Fruit fly (Drosophila melanogaster): Measurements from ENCODE around the gene rb.

Gene rb

dm6 chrX:4553999-4554398, 13.6 kb upstream of the rb start, which contains the start of gene CG11444:
TSS of gene CG11444 (minus strand) at chrX:4554398.
- no peak for TF ChIP-seq usp (GFP tag; optimal IDR thresholded peaks at IDR 0.05)
- no peak for TF ChIP-seq EcR (GFP tag; optimal IDR thresholded peaks at IDR 0.05)
- no peak for TF ChIP-seq CG8478 (optimal IDR thresholded peaks at IDR 0.05)
- no peak for TF ChIP-seq psq (optimal IDR thresholded peaks at IDR 0.05)
- TF ChIP-seq pan (optimal IDR thresholded peaks at IDR 0.05), result no peak
- no peak for TF ChIP-seq Dll (optimal IDR thresholded peaks at IDR 0.05)

- no peak for TF ChIP-seq usp (GFP tag; optimal IDR thresholded peaks at IDR 0.05)
- no peak for TF ChIP-seq psq (optimal IDR thresholded peaks at IDR 0.05)
- TF ChIP-seq pan (optimal IDR thresholded peaks at IDR 0.05), result no peak
- no peak for TF ChIP-seq EcR (GFP tag; optimal IDR thresholded peaks at IDR 0.05)
- TF ChIP-seq CG8478 (optimal IDR thresholded peaks at IDR 0.05), result no peak
- TF ChIP-seq Dll (optimal IDR thresholded peaks at IDR 0.05), result no peak
These were observed 11.3 kb upstream of the rb start, which contains the start of the genes CG11436 and CG3527 for dm6 chrX:4551717-4552116. TSS of gene CG11436 (minus strand) at chrX:4551878. TSS of gene CG3527 (plus strand) at chrX:4551973.

dm6 chrX:4548611-4549120, 8.2 kb upstream of the rb start, which contains the start of the genes Usf and CG15912:
TSS of gene Usf (minus strand) at chrX:4548794.
TSS of gene CG15912 (plus strand) at chrX:4549070.
- TF ChIP-seq pan (optimal IDR thresholded peaks at IDR 0.05) (no peak), Dll (optimal IDR thresholded peaks at IDR 0.05) (no peak), EcR (GFP tag; optimal IDR thresholded peaks at IDR 0.05) (no peak), usp (GFP tag; optimal IDR thresholded peaks at IDR 0.05) (no peak), psq (optimal IDR thresholded peaks at IDR 0.05) (no peak), CG8478 (optimal IDR thresholded peaks at IDR 0.05) (no peak)

dm6 chrX:4542353-4542752, 1.9 kb upstream of the rb start, which contains the start of gene CG3568:
TSS of gene CG3568 (plus strand) at chrX:4542630.
- TF ChIP-seq pan (optimal IDR thresholded peaks at IDR 0.05), result no peak
- TF ChIP-seq Dll (optimal IDR thresholded peaks at IDR 0.05), result no peak
- no peak for TF ChIP-seq CG8478 (optimal IDR thresholded peaks at IDR 0.05)
- no peak for TF ChIP-seq EcR (GFP tag; optimal IDR thresholded peaks at IDR 0.05)

- TF ChIP-seq Dll (optimal IDR thresholded peaks at IDR 0.05), result no peak
- no peak for TF ChIP-seq pan (optimal IDR thresholded peaks at IDR 0.05)
- TF ChIP-seq CG8478 (optimal IDR thresholded peaks at IDR 0.05), result no peak
These were observed 6.4 kb downstream of the rb start for dm6 chrX:4534002-4534401.

dm6 chrX:4529909-4530308, 10.5 kb downstream of the rb start, which contains the start of gene CG3556:
TSS of gene CG3556 (plus strand) at chrX:4530231.
- TF ChIP-seq CG8478 (optimal IDR thresholded peaks at IDR 0.05) (no peak), Dll (optimal IDR thresholded peaks at IDR 0.05) (no peak), usp (GFP tag; optimal IDR thresholded peaks at IDR 0.05) (no peak), psq (optimal IDR thresholded peaks at IDR 0.05) (no peak), pan (optimal IDR thresholded peaks at IDR 0.05) (no peak), EcR (GFP tag; optimal IDR thresholded peaks at IDR 0.05) (no peak)

- TF ChIP-seq usp (GFP tag; optimal IDR thresholded peaks at IDR 0.05) (no peak), CG8478 (optimal IDR thresholded peaks at IDR 0.05) (no peak), pan (optimal IDR thresholded peaks at IDR 0.05) (no peak), Dll (optimal IDR thresholded peaks at IDR 0.05) (no peak), EcR (GFP tag; optimal IDR thresholded peaks at IDR 0.05) (no peak), psq (optimal IDR thresholded peaks at IDR 0.05) (no peak)
These were observed 13.7 kb downstream of the rb start for dm6 chrX:4526754-4527153.

- TF ChIP-seq Dll (optimal IDR thresholded peaks at IDR 0.05), result no peak
- TF ChIP-seq psq (optimal IDR thresholded peaks at IDR 0.05), result no peak
- TF ChIP-seq usp (GFP tag; optimal IDR thresholded peaks at IDR 0.05), result no peak
- no peak for TF ChIP-seq EcR (GFP tag; optimal IDR thresholded peaks at IDR 0.05)
- TF ChIP-seq pan (optimal IDR thresholded peaks at IDR 0.05), result no peak
- TF ChIP-seq CG8478 (optimal IDR thresholded peaks at IDR 0.05), result no peak
These were observed 19.5 kb downstream of the rb start for dm6 chrX:4520879-4521278.

dm6 chrX:4511575-4511974, 28.9 kb downstream of the rb start:
- TF ChIP-seq CG8478 (optimal IDR thresholded peaks at IDR 0.05) (no peak), usp (GFP tag; optimal IDR thresholded peaks at IDR 0.05) (no peak), pan (optimal IDR thresholded peaks at IDR 0.05) (no peak), Dll (optimal IDR thresholded peaks at IDR 0.05) (no peak), EcR (GFP tag; optimal IDR thresholded peaks at IDR 0.05) (no peak), psq (optimal IDR thresholded peaks at IDR 0.05) (no peak)

dm6 chrX:4508072-4508644, 32.3 kb downstream of the rb start:
- TF ChIP-seq Dll (optimal IDR thresholded peaks at IDR 0.05), result peak; percentile 9
- TF ChIP-seq EcR (GFP tag; optimal IDR thresholded peaks at IDR 0.05), result no peak

- TF ChIP-seq pan (optimal IDR thresholded peaks at IDR 0.05), result no peak
- no peak for TF ChIP-seq CG8478 (optimal IDR thresholded peaks at IDR 0.05)
- TF ChIP-seq psq (optimal IDR thresholded peaks at IDR 0.05), result no peak
- TF ChIP-seq usp (GFP tag; optimal IDR thresholded peaks at IDR 0.05), result no peak
- no peak for TF ChIP-seq EcR (GFP tag; optimal IDR thresholded peaks at IDR 0.05)
- no peak for TF ChIP-seq Dll (optimal IDR thresholded peaks at IDR 0.05)
These were observed 33.3 kb downstream of the rb start for dm6 chrX:4507121-4507520.

- TF ChIP-seq usp (GFP tag; optimal IDR thresholded peaks at IDR 0.05), result no peak
- no peak for TF ChIP-seq pan (optimal IDR thresholded peaks at IDR 0.05)
- TF ChIP-seq EcR (GFP tag; optimal IDR thresholded peaks at IDR 0.05), result no peak
- no peak for TF ChIP-seq Dll (optimal IDR thresholded peaks at IDR 0.05)
- no peak for TF ChIP-seq CG8478 (optimal IDR thresholded peaks at IDR 0.05)
- TF ChIP-seq psq (optimal IDR thresholded peaks at IDR 0.05), result no peak
These were observed 35.1 kb downstream of the rb start for dm6 chrX:4505318-4505717.

- TF ChIP-seq EcR (GFP tag; optimal IDR thresholded peaks at IDR 0.05) (no peak), Dll (optimal IDR thresholded peaks at IDR 0.05) (no peak), psq (optimal IDR thresholded peaks at IDR 0.05) (no peak), CG8478 (optimal IDR thresholded peaks at IDR 0.05) (no peak)
These were observed 36.9 kb downstream of the rb start for dm6 chrX:4503542-4503941.
